Worm (Caenorhabditis elegans): ENCODE data around the gene pkg-2.
A peak's percentile ranks its signal among the peaks of the same experiment; 100 is the strongest.

pkg-2 gene

DNA sequence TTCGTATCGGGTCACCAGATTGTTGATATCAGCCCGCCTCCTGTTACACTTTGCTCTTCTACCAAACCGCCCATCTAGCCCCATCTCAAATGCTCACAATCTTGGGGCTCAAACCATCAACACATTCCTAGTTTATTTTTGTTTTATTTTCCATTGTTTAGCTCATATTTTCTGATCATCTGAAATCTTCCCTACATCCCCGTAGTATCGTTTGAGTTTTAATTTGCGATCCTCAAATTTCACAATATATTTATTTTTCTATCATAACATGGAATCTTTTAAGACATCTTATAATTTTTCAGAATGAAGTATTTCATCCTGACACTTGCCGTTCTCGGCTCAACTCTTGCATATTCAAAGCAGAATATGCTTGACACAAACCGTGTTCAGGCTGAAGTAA lies 43.8 kb upstream of the pkg-2 start, which contains the start of gene spp-10:
Gene spp-10, plus strand, starts transcription at position 301 of the 400 bp plus-strand sequence.
- TF ChIP-seq F13H6.1 (tag; optimal IDR thresholded peaks at IDR 0.05) (no peak), snpc-4 (tag; optimal IDR thresholded peaks at IDR 0.05) (no peak), nhr-25 (tag; optimal IDR thresholded peaks at IDR 0.05) (no peak), nhr-21 (tag; optimal IDR thresholded peaks at IDR 0.05) (no peak), aly-2 (tag; optimal IDR thresholded peaks at IDR 0.05) (no peak), alr-1 (tag; optimal IDR thresholded peaks at IDR 0.05) (no peak), Y55F3AM.14 (GFP tag; optimal IDR thresholded peaks at IDR 0.05) (no peak), elt-3 (tag; optimal IDR thresholded peaks at IDR 0.05) (no peak), R02D3.7 (tag; optimal IDR thresholded peaks at IDR 0.05) (no peak), unc-62 (GFP tag; optimal IDR thresholded peaks at IDR 0.05) (no peak), unc-55 (GFP tag; optimal IDR thresholded peaks at IDR 0.05) (no peak), nhr-129 (tag; optimal IDR thresholded peaks at IDR 0.05) (no peak), ztf-4 (tag; optimal IDR thresholded peaks at IDR 0.05) (no peak), zag-1 (tag; optimal IDR thresholded peaks at IDR 0.05) (no peak), C34F6.9 (tag; optimal IDR thresholded peaks at IDR 0.05) (no peak), mab-5 (tag; optimal IDR thresholded peaks at IDR 0.05) (no peak), nhr-77 (tag; optimal IDR thresholded peaks at IDR 0.05) (no peak), lsy-2 (tag; optimal IDR thresholded peaks at IDR 0.05) (no peak)

DNA sequence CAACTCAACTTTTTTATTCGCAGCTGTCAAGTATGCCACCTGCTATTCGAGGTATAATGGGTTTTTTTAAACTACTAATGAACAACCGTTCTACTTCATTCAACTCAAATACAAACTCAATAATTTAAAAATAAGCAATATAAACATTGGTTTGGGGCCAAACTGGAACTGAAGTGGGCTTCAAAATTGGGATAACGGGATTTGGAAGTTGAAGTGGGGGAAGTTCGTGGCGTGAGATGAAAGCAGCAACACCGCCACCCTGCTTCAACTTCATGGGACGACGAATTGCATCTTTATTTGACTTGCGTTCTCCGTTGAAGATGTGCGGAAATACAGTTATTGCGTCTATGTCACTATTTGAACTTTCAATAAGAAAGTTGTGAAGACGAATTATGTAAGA lies 42.2 kb upstream of the pkg-2 start:
- TF ChIP-seq ceh-16 (tag; optimal IDR thresholded peaks at IDR 0.05): no peak
- no peak for TF ChIP-seq nhr-129 (tag; optimal IDR thresholded peaks at IDR 0.05)
- no peak for TF ChIP-seq sma-9 (GFP tag; optimal IDR thresholded peaks at IDR 0.05)
- no peak for TF ChIP-seq sma-9 (tag; optimal IDR thresholded peaks at IDR 0.05)
- TF ChIP-seq nhr-21 (tag; optimal IDR thresholded peaks at IDR 0.05): no peak
- TF ChIP-seq lsy-2 (tag; optimal IDR thresholded peaks at IDR 0.05): no peak
- TF ChIP-seq ztf-1 (GFP tag; conservative IDR thresholded peaks at IDR 0.05): no peak
- no peak for TF ChIP-seq R02D3.7 (tag; optimal IDR thresholded peaks at IDR 0.05)
- no peak for TF ChIP-seq aly-2 (tag; optimal IDR thresholded peaks at IDR 0.05)
- TF ChIP-seq nhr-12 (tag; optimal IDR thresholded peaks at IDR 0.05): no peak
- TF ChIP-seq sma-3 (GFP tag; optimal IDR thresholded peaks at IDR 0.05): no peak
- no peak for TF ChIP-seq lin-13 (GFP tag; optimal IDR thresholded peaks at IDR 0.05)

DNA sequence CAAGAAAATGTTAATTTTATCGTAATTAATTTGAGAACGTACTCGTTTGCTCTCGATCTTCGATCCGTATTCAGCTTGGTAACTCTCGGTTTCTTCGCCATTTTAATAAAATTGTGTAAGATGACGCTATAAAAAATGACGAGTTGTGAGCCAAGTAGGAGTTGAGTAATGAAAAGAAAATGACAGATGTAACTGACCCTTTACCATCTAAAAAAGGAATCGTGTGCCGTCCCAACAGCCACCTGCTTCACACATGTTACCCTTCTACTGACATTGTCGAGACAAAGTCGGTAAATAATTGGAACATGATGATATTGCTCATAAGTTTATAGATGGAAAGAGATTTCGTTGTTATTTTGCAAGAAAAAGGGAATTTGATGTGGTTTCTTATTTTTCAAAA lies 41.3 kb upstream of the pkg-2 start, which contains the start of gene hlh-12:
Gene hlh-12, minus strand, starts transcription at position 101 of the 400 bp plus-strand sequence.
- TF ChIP-seq nhr-11 (tag; optimal IDR thresholded peaks at IDR 0.05) (no peak), sma-3 (GFP tag; optimal IDR thresholded peaks at IDR 0.05) (no peak), nhr-23 (tag; optimal IDR thresholded peaks at IDR 0.05) (no peak), lsy-2 (tag; optimal IDR thresholded peaks at IDR 0.05) (no peak), nhr-6 (tag; optimal IDR thresholded peaks at IDR 0.05) (no peak), nhr-237 (tag; optimal IDR thresholded peaks at IDR 0.05) (no peak), sem-4 (tag; optimal IDR thresholded peaks at IDR 0.05) (no peak), crh-2 (tag; optimal IDR thresholded peaks at IDR 0.05) (no peak), dmd-4 (tag; optimal IDR thresholded peaks at IDR 0.05) (no peak), ztf-1 (GFP tag; conservative IDR thresholded peaks at IDR 0.05) (no peak), nhr-77 (tag; optimal IDR thresholded peaks at IDR 0.05) (no peak)

DNA sequence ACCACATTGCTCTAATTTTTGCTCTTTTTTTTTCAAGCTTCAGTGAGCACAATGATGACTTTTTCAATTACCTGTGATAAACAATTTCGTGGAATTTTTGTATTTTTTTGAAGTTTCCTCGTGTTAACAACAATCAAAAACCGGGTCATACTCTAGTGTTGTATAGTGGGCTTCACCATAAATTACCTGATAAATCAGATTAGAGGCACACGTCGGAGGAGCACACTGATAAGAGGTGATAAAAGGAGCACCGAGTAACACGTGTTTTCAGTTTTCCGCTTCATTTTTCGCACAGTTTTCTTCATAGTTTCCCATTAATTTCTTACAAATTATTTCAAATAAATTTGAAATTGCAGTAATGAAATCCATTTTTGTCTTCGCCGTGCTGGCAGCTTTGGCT lies 39.4 kb upstream of the pkg-2 start, which contains the start of gene spp-8:
Gene spp-8, plus strand, starts transcription at position 357 of the 400 bp plus-strand sequence.
- peak in 1 of 2 experiments; percentile 43 for TF ChIP-seq mdl-1 (tag; optimal IDR thresholded peaks at IDR 0.05)
- TF ChIP-seq sma-3 (GFP tag; optimal IDR thresholded peaks at IDR 0.05): peak; percentile 5
- TF ChIP-seq nhr-11 (tag; optimal IDR thresholded peaks at IDR 0.05): no peak
- peak; percentile 40 for TF ChIP-seq gmeb-1 (tag; optimal IDR thresholded peaks at IDR 0.05)
- TF ChIP-seq sma-9 (GFP tag; optimal IDR thresholded peaks at IDR 0.05): peak; percentile 55
- TF ChIP-seq sma-9 (tag; optimal IDR thresholded peaks at IDR 0.05): no peak
- TF ChIP-seq nhr-6 (tag; optimal IDR thresholded peaks at IDR 0.05): no peak
- no peak for TF ChIP-seq nhr-77 (tag; optimal IDR thresholded peaks at IDR 0.05)
- TF ChIP-seq skn-1 (tag; optimal IDR thresholded peaks at IDR 0.05): peak; percentile 41
- TF ChIP-seq fos-1 (tag; optimal IDR thresholded peaks at IDR 0.05): peak; percentile 78
- TF ChIP-seq ama-1 (optimal IDR thresholded peaks at IDR 0.05): no peak
- no peak for TF ChIP-seq nhr-23 (tag; optimal IDR thresholded peaks at IDR 0.05)
- TF ChIP-seq lin-39 (tag; optimal IDR thresholded peaks at IDR 0.05): no peak
- no peak for TF ChIP-seq blmp-1 (tag; optimal IDR thresholded peaks at IDR 0.05; ENCODE audit: insufficient read depth)
- TF ChIP-seq crh-2 (tag; optimal IDR thresholded peaks at IDR 0.05): peak; percentile 81
